Worm (Caenorhabditis elegans): ENCODE measurements around the gene lars-1.

Gene lars-1

ce11 chrIII:4205751-4206327 lies 19.2 kb upstream of the lars-1 start, which contains the start of gene R74.8 (continued):
- peak; percentile 70 for TF ChIP-seq xnd-1 (tag; optimal IDR thresholded peaks at IDR 0.05)
- TF ChIP-seq snpc-1.3 (tag; optimal IDR thresholded peaks at IDR 0.05; ENCODE audit: insufficient read depth): peak; percentile 38
- peak; percentile 64; the same call in 1 of the 2 replicates for TF ChIP-seq D2030.7 (GFP tag; IDR thresholded peaks at IDR 0.05)
- peak; percentile 9; the same call in 1 of the 2 replicates for TF ChIP-seq dox-1 (GFP tag; IDR thresholded peaks at IDR 0.05)
- TF ChIP-seq madf-3 (GFP tag; IDR thresholded peaks at IDR 0.05): peak; percentile 82
- TF ChIP-seq madf-8 (GFP tag; conservative IDR thresholded peaks at IDR 0.05): peak; percentile 62
- 0 out of 2 replicates have a peak, but pooled peaks have one; percentile 27 for TF ChIP-seq attf-3 (GFP tag; conservative IDR thresholded peaks at IDR 0.05)
- no peak for TF ChIP-seq repo-1 (tag; optimal IDR thresholded peaks at IDR 0.05)
- no peak for TF ChIP-seq nhr-90 (tag; optimal IDR thresholded peaks at IDR 0.05)
- peak; percentile 71 for TF ChIP-seq snpc-3.4 (tag; optimal IDR thresholded peaks at IDR 0.05)
- TF ChIP-seq B0019.2 (GFP tag; conservative IDR thresholded peaks at IDR 0.05): 0 out of 2 replicates have a peak, but pooled peaks have one; percentile 19
- no peak for TF ChIP-seq T07F8.4 (tag; optimal IDR thresholded peaks at IDR 0.05)
- TF ChIP-seq tbp1 (GFP tag; optimal IDR thresholded peaks at IDR 0.05): peak; percentile 16
- no peak for TF ChIP-seq K12H6.12 (tag; optimal IDR thresholded peaks at IDR 0.05)
- TF ChIP-seq ceh-91 (GFP tag; IDR thresholded peaks at IDR 0.05): peak; percentile 61
- peak; percentile 67 for TF ChIP-seq lin-54 (GFP tag; optimal IDR thresholded peaks at IDR 0.05)
- TF ChIP-seq F23B12.7 (tag; optimal IDR thresholded peaks at IDR 0.05; ENCODE audit: insufficient read depth): peak; percentile 2
- no peak for TF ChIP-seq nhr-27 (tag; optimal IDR thresholded peaks at IDR 0.05)

- TF ChIP-seq ceh-79 (tag; optimal IDR thresholded peaks at IDR 0.05) (no peak), F39B2.1 (GFP tag; IDR thresholded peaks at IDR 0.05) (no peak), hmg-1.2 (GFP tag; IDR thresholded peaks at IDR 0.05) (no peak), nhr-90 (tag; optimal IDR thresholded peaks at IDR 0.05) (no peak), Y95B8A.8 (GFP tag; IDR thresholded peaks at IDR 0.05) (no peak), egrh-3 (GFP tag; IDR thresholded peaks at IDR 0.05) (no peak), cebp-2 (GFP tag; IDR thresholded peaks at IDR 0.05) (no peak), ccch-3 (GFP tag; optimal IDR thresholded peaks at IDR 0.05) (no peak), tbx-9 (tag; optimal IDR thresholded peaks at IDR 0.05; ENCODE audit: borderline replicate concordance) (no peak), rcor-1 (GFP tag; IDR thresholded peaks at IDR 0.05) (no peak), ztf-28 (GFP tag; IDR thresholded peaks at IDR 0.05) (no peak), F57C9.4 (tag; optimal IDR thresholded peaks at IDR 0.05) (no peak), attf-5 (GFP tag; optimal IDR thresholded peaks at IDR 0.05) (no peak), lin-40 (tag; optimal IDR thresholded peaks at IDR 0.05) (no peak)
Measured at ce11 chrIII:4204964-4205363, 18.4 kb upstream of the lars-1 start.

- no peak for TF ChIP-seq C17E4.6 (GFP tag; IDR thresholded peaks at IDR 0.05)
- TF ChIP-seq K12H6.12 (tag; optimal IDR thresholded peaks at IDR 0.05): no peak
- no peak for TF ChIP-seq ccch-3 (GFP tag; optimal IDR thresholded peaks at IDR 0.05)
- no peak for TF ChIP-seq Y67H2A.10 (GFP tag; conservative IDR thresholded peaks at IDR 0.05)
- no peak for TF ChIP-seq F57A8.1 (GFP tag; optimal IDR thresholded peaks at IDR 0.05)
- TF ChIP-seq attf-3 (GFP tag; conservative IDR thresholded peaks at IDR 0.05): peak; percentile 89
- peak; percentile 70; the same call in 1 of the 2 replicates for TF ChIP-seq cebp-1 (GFP tag; IDR thresholded peaks at IDR 0.05)
- peak; percentile 95 for TF ChIP-seq cebp-1 (tag; optimal IDR thresholded peaks at IDR 0.05)
- TF ChIP-seq K11D2.4 (GFP tag; IDR thresholded peaks at IDR 0.05): no peak
- TF ChIP-seq ZK185.1 (tag; optimal IDR thresholded peaks at IDR 0.05; ENCODE audit: poor library complexity, severe bottlenecking): no peak
- TF ChIP-seq Y79H2A.3 (GFP tag; conservative IDR thresholded peaks at IDR 0.05): no peak
- TF ChIP-seq lsy-27 (tag; optimal IDR thresholded peaks at IDR 0.05; ENCODE audit: borderline replicate concordance, insufficient read depth): no peak
- TF ChIP-seq cebp-2 (GFP tag; IDR thresholded peaks at IDR 0.05): no peak
- no peak for TF ChIP-seq madf-8 (GFP tag; conservative IDR thresholded peaks at IDR 0.05)
- TF ChIP-seq lin-54 (GFP tag; optimal IDR thresholded peaks at IDR 0.05): no peak
- no peak for TF ChIP-seq lin-26 (GFP tag; IDR thresholded peaks at IDR 0.05)
- no peak for TF ChIP-seq dpl-1 (GFP tag; optimal IDR thresholded peaks at IDR 0.05)
- no peak for TF ChIP-seq ztf-6 (GFP tag; IDR thresholded peaks at IDR 0.05)
Measured at ce11 chrIII:4204072-4204471, 17.5 kb upstream of the lars-1 start, which contains the start of the genes pelo-1 and R74.7. pelo-1 (minus strand) TSS chrIII:4204222. R74.7 (plus strand) TSS chrIII:4204429.
